Worm (Caenorhabditis elegans): Measurements from ENCODE around the gene Y59E1A.4.

Gene Y59E1A.4

DNA sequence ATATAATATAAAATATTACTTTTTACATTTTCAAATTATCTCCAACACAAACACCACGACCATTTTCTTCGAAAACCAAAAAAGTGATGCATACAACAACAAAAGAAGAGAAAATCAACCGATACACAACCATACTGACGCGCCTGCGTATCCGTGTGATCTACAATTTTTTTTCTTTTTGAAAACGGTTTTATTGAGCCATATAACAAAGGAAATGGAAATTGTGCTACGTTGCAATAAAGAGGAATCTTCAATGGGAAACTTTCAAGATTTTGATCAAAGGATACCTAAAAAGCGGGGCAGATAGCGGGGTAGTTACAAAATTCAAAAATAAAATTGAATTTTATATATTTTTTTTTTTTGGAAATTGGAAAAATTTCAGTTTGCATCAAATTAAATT, 34.9 kb upstream of the Y59E1A.4 start, which contains the start of gene F52D2.5:
Gene F52D2.5, minus strand, starts transcription at position 101 of the 400 bp plus-strand sequence.
- TF ChIP-seq nhr-237 (tag; optimal IDR thresholded peaks at IDR 0.05) (no peak), pha-4 (tag; optimal IDR thresholded peaks at IDR 0.05) (no peak), lsy-12 (tag; optimal IDR thresholded peaks at IDR 0.05) (no peak), zag-1 (tag; optimal IDR thresholded peaks at IDR 0.05) (no peak), egl-27 (tag; optimal IDR thresholded peaks at IDR 0.05) (no peak)

DNA sequence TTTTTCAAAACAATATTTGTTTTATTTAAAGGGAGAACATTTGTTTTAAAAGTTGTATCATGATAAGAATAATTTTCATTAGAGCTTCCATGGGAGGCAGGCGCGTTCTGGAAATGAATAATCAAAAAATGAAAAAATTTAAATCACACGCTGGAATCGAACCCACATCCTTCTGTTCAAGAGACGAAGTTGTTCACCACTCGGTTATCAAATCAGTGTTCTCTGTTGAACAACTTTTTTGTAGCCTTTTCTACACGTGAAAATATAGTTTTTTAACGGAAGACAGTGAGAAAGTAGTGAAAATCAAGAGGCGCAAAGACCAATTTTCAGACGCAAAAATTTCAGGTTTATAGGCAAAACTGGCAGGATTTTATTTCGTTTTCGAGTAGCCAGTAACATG, 33.0 kb upstream of the Y59E1A.4 start:
- TF ChIP-seq tbx-2 (tag; optimal IDR thresholded peaks at IDR 0.05) (no peak), lsy-12 (tag; optimal IDR thresholded peaks at IDR 0.05) (no peak), R02D3.7 (tag; optimal IDR thresholded peaks at IDR 0.05) (no peak), ceh-82 (tag; optimal IDR thresholded peaks at IDR 0.05) (no peak), pha-4 (tag; optimal IDR thresholded peaks at IDR 0.05) (no peak), mml-1 (tag; optimal IDR thresholded peaks at IDR 0.05) (no peak), hmg-11 (tag; optimal IDR thresholded peaks at IDR 0.05) (no peak), egl-27 (tag; optimal IDR thresholded peaks at IDR 0.05) (no peak), nhr-25 (tag; optimal IDR thresholded peaks at IDR 0.05) (no peak), fkh-2 (tag; optimal IDR thresholded peaks at IDR 0.05) (no peak), nhr-76 (tag; optimal IDR thresholded peaks at IDR 0.05) (no peak), unc-62 (GFP tag; optimal IDR thresholded peaks at IDR 0.05) (no peak), aly-2 (tag; optimal IDR thresholded peaks at IDR 0.05) (no peak), nfya-1 (tag; optimal IDR thresholded peaks at IDR 0.05; ENCODE audit: insufficient read depth) (no peak), nhr-28 (tag; optimal IDR thresholded peaks at IDR 0.05) (no peak), mdl-1 (tag; optimal IDR thresholded peaks at IDR 0.05) (no peak), ztf-4 (tag; optimal IDR thresholded peaks at IDR 0.05) (no peak), egl-5 (tag; optimal IDR thresholded peaks at IDR 0.05) (no peak), ZK546.5 (tag; optimal IDR thresholded peaks at IDR 0.05) (no peak)

DNA sequence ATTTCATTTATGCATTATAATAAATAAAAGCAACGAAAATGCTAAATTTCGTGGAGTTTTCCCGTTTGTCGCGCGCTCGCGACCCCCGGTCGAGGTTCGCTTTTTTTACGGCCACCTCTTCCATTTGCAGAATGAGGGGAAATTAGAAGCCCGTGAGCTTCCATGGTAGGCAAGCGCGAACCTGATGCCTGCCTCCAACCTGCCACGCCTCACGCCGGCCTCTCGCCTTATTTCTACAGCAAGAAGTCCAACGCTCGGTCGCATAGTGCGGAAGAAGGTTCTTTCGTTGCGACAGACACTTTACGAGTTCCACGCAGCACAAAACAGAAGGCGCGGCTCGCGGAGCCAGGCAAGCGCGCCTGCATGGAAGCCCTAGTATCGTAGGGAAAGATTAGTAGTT, 31.9 kb upstream of the Y59E1A.4 start:
- no peak for TF ChIP-seq ztf-4 (tag; optimal IDR thresholded peaks at IDR 0.05)
- TF ChIP-seq nhr-43 (tag; optimal IDR thresholded peaks at IDR 0.05; ENCODE audit: poor library complexity, severe bottlenecking): no peak
- TF ChIP-seq mdl-1 (tag; optimal IDR thresholded peaks at IDR 0.05): no peak
- TF ChIP-seq mml-1 (tag; optimal IDR thresholded peaks at IDR 0.05): no peak
- TF ChIP-seq ceh-9 (tag; optimal IDR thresholded peaks at IDR 0.05): no peak
- TF ChIP-seq nhr-77 (tag; optimal IDR thresholded peaks at IDR 0.05): no peak
- TF ChIP-seq fkh-2 (tag; optimal IDR thresholded peaks at IDR 0.05): no peak
- no peak for TF ChIP-seq jun-1 (tag; optimal IDR thresholded peaks at IDR 0.05)
- no peak for TF ChIP-seq ceh-28 (tag; optimal IDR thresholded peaks at IDR 0.05)
- no peak for TF ChIP-seq nfya-1 (tag; optimal IDR thresholded peaks at IDR 0.05; ENCODE audit: insufficient read depth)
- TF ChIP-seq nhr-67 (tag; optimal IDR thresholded peaks at IDR 0.05): no peak
- no peak for TF ChIP-seq ceh-82 (tag; optimal IDR thresholded peaks at IDR 0.05)
- no peak for TF ChIP-seq unc-62 (GFP tag; optimal IDR thresholded peaks at IDR 0.05)
- TF ChIP-seq nhr-25 (tag; optimal IDR thresholded peaks at IDR 0.05): no peak
- no peak for TF ChIP-seq pqm-1 (tag; optimal IDR thresholded peaks at IDR 0.05)
- no peak for TF ChIP-seq R02D3.7 (tag; optimal IDR thresholded peaks at IDR 0.05)

ce11 chrX:1969575-1969974, 29.8 kb upstream of the Y59E1A.4 start, which contains the start of gene str-79:
str-79 (plus strand) TSS chrX:1969875.
- no peak for TF ChIP-seq ZK546.5 (tag; optimal IDR thresholded peaks at IDR 0.05)
- TF ChIP-seq snpc-4 (tag; optimal IDR thresholded peaks at IDR 0.05): no peak
- TF ChIP-seq R02D3.7 (tag; optimal IDR thresholded peaks at IDR 0.05): no peak
- TF ChIP-seq egl-5 (tag; optimal IDR thresholded peaks at IDR 0.05): no peak
- TF ChIP-seq nhr-77 (tag; optimal IDR thresholded peaks at IDR 0.05): no peak
- TF ChIP-seq ceh-16 (tag; optimal IDR thresholded peaks at IDR 0.05): no peak
- TF ChIP-seq elt-3 (tag; optimal IDR thresholded peaks at IDR 0.05): no peak

ce11 chrX:1964828-1965227, 25.0 kb upstream of the Y59E1A.4 start:
- TF ChIP-seq skn-1 (tag; optimal IDR thresholded peaks at IDR 0.05) (peak; percentile 41), ceh-9 (tag; optimal IDR thresholded peaks at IDR 0.05) (no peak), fos-1 (tag; optimal IDR thresholded peaks at IDR 0.05) (no peak), nhr-43 (tag; optimal IDR thresholded peaks at IDR 0.05; ENCODE audit: poor library complexity, severe bottlenecking) (peak; percentile 21), elt-1 (tag; optimal IDR thresholded peaks at IDR 0.05) (no peak), nhr-23 (tag; optimal IDR thresholded peaks at IDR 0.05) (peak; percentile 42), pqm-1 (tag; optimal IDR thresholded peaks at IDR 0.05) (peak; percentile 0), nfya-1 (tag; optimal IDR thresholded peaks at IDR 0.05; ENCODE audit: insufficient read depth) (peak; percentile 65), pha-4 (tag; optimal IDR thresholded peaks at IDR 0.05) (peak; percentile 67), lin-15B (tag; optimal IDR thresholded peaks at IDR 0.05) (peak; percentile 26), ztf-11 (tag; optimal IDR thresholded peaks at IDR 0.05) (no peak), hmg-11 (tag; optimal IDR thresholded peaks at IDR 0.05) (peak; percentile 97), mml-1 (tag; optimal IDR thresholded peaks at IDR 0.05) (no peak), nhr-11 (tag; optimal IDR thresholded peaks at IDR 0.05) (no peak), jun-1 (tag; optimal IDR thresholded peaks at IDR 0.05) (no peak), ceh-28 (tag; optimal IDR thresholded peaks at IDR 0.05) (peak; percentile 45), snpc-4 (tag; optimal IDR thresholded peaks at IDR 0.05) (no peak), lin-39 (tag; optimal IDR thresholded peaks at IDR 0.05) (peak; percentile 21), unc-39 (tag; optimal IDR thresholded peaks at IDR 0.05) (no peak), daf-12 (tag; optimal IDR thresholded peaks at IDR 0.05) (no peak), nhr-28 (tag; optimal IDR thresholded peaks at IDR 0.05) (no peak), elt-2 (tag; optimal IDR thresholded peaks at IDR 0.05) (peak; percentile 22)
